Worm (Caenorhabditis elegans): Measurements from ENCODE around the gene F49H12.7.

- no peak for TF ChIP-seq flt-1 (GFP tag; IDR thresholded peaks at IDR 0.05)
- no peak for TF ChIP-seq ama-1 (optimal IDR thresholded peaks at IDR 0.05)
- no peak for TF ChIP-seq pes-1 (GFP tag; IDR thresholded peaks at IDR 0.05)
- TF ChIP-seq B0310.2 (tag; optimal IDR thresholded peaks at IDR 0.05) = no peak
- no peak for TF ChIP-seq aly-1 (tag; optimal IDR thresholded peaks at IDR 0.05)
- TF ChIP-seq ceh-36 (tag; optimal IDR thresholded peaks at IDR 0.05) = no peak
Measured at ce11 chrX:2042621-2043020, 22.2 kb upstream of the F49H12.7 start.

All from whole organism, early embryonic.